Worm (Caenorhabditis elegans) whole organism, late embryonic: ENCODE data around the gene saeg-2.

Experiments
- K09A11.1 ChIP-seq: sonication (generic microtip); optimal IDR thresholded peaks from 2 replicates; lab custom pipeline; 2017; ENCODE audit warnings: antibody characterized with exemption, mild to moderate bottlenecking, missing genetic modification characterization, missing compliant biosample characterization; ENCODE audit not compliant: insufficient read depth
- ama-1 ChIP-seq: fragments of 150-350 bp; optimal IDR thresholded peaks from 2 replicates; lab custom pipeline; 2014
- ceh-22 ChIP-seq: sonication (generic microtip); optimal IDR thresholded peaks from 2 replicates; lab custom pipeline; 2017; ENCODE audit warnings: missing biosample characterization, missing genetic modification characterization
- hlh-15 ChIP-seq: sonication (generic microtip); optimal IDR thresholded peaks from 2 replicates; lab custom pipeline; 2016; ENCODE audit warnings: missing genetic modification characterization, missing compliant biosample characterization
- unc-86 ChIP-seq: sonication (generic microtip); optimal IDR thresholded peaks from 2 replicates; lab custom pipeline; 2016; ENCODE audit warnings: missing genetic modification characterization, missing compliant biosample characterization
- ztf-16 ChIP-seq: sonication (generic microtip); optimal IDR thresholded peaks from 2 replicates; lab custom pipeline; 2017; ENCODE audit warnings: missing genetic modification characterization, missing compliant biosample characterization

DNA sequence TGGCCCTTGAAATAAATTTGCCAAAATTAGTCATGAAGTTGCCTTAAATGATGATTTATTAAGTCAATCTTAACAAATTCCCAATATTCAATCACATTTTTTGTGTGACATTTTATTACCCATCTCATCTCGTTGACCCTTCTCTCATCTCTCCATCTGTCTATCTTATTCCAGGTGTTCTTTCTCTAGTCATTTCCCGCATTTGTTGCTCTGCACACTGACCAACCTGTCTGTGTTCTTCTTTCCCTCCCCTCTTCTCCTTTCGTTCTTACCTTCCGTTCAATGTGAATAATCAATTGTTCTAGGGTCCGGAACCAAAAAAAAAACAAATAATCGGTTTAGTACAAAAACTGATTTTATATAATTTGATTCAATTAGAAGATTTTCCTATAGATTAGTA lies 7.1 kb downstream of the saeg-2 start, which contains the start of gene T02C1.1:
- TF ChIP-seq ceh-22 (tag; lab: Kevin White, UChicago) (no peak), K09A11.1 (tag; lab: Kevin White, UChicago) (no peak), hlh-15 (tag; lab: Kevin White, UChicago) (no peak), ztf-16 (tag; lab: Kevin White, UChicago) (no peak), ama-1 (lab: Kevin White, UChicago) (no peak), unc-86 (tag; lab: Kevin White, UChicago) (no peak)
